Worm (Caenorhabditis elegans) whole organism, late embryonic: Measurements from ENCODE around the gene bath-33.

Experiments used
- F13H6.1 ChIP-seq: sonication (generic microtip); optimal IDR thresholded peaks from 2 replicates; lab custom pipeline; 2016; ENCODE audit warnings: missing genetic modification characterization, missing compliant biosample characterization
- T23F11.4 ChIP-seq: fragments of 200-800 bp; sonication (Bioruptor generic); optimal IDR thresholded peaks from 2 replicates; lab custom pipeline; 2018; ENCODE audit warnings: mild to moderate bottlenecking, missing genetic modification characterization, missing compliant biosample characterization
- ama-1 ChIP-seq: fragments of 150-350 bp; optimal IDR thresholded peaks from 2 replicates; lab custom pipeline; 2014
- ceh-2 ChIP-seq: sonication (generic microtip); optimal IDR thresholded peaks from 2 replicates; lab custom pipeline; 2016; ENCODE audit warnings: missing genotype, missing genetic modification characterization, missing compliant biosample characterization
- dmd-4 ChIP-seq: sonication (generic microtip); optimal IDR thresholded peaks from 2 replicates; lab custom pipeline; 2016; ENCODE audit warnings: borderline replicate concordance, missing genetic modification characterization, missing compliant biosample characterization
- eyg-1 ChIP-seq: sonication (generic microtip); optimal IDR thresholded peaks from 2 replicates; lab custom pipeline; 2016; ENCODE audit warnings: missing genotype, missing genetic modification characterization, missing compliant biosample characterization
- fkh-10 ChIP-seq: fragments of 150-350 bp; optimal IDR thresholded peaks from 2 replicates; lab custom pipeline; 2014; ENCODE audit warnings: missing biosample characterization, missing genetic modification reagents, missing genetic modification characterization
- hlh-15 ChIP-seq: sonication (generic microtip); optimal IDR thresholded peaks from 2 replicates; lab custom pipeline; 2016; ENCODE audit warnings: missing genetic modification characterization, missing compliant biosample characterization
- hlh-30 ChIP-seq: sonication (generic microtip); optimal IDR thresholded peaks from 2 replicates; lab custom pipeline; 2017; ENCODE audit warnings: antibody characterized with exemption, missing genetic modification characterization, missing compliant biosample characterization; ENCODE audit not compliant: insufficient read depth
- nhr-11 ChIP-seq: fragments of 150-350 bp; optimal IDR thresholded peaks from 2 replicates; lab custom pipeline; 2014; ENCODE audit warnings: missing biosample characterization, missing genetic modification characterization
- sox-4 ChIP-seq: sonication (generic microtip); optimal IDR thresholded peaks from 2 replicates; lab custom pipeline; 2017; ENCODE audit warnings: mild to moderate bottlenecking, missing genetic modification characterization, inconsistent platforms, missing compliant biosample characterization
- ttx-3 ChIP-seq: sonication (generic microtip); optimal IDR thresholded peaks from 2 replicates; lab custom pipeline; 2016; ENCODE audit warnings: missing genetic modification reagents, missing genetic modification characterization, missing compliant biosample characterization
- unc-86 ChIP-seq: sonication (generic microtip); optimal IDR thresholded peaks from 2 replicates; lab custom pipeline; 2016; ENCODE audit warnings: missing genetic modification characterization, missing compliant biosample characterization

DNA sequence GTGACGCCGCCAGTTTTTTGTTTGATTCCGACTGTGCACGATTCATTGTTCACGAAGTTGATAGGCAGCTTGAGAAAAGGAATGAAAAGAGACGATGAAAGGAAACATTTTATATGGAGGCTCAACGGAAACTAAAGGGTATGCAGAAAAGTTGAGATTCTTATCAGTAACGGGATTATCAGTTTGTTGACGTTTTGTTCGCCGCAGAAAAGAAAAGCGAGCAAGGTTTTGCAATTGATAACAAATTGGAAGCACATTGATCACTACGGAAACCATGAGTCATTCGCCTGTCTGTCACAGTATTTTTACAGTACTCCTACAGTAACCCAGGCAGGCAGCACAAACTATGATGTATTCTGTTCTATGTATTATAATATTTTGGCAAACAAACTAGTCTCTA lies 30.0 kb upstream of the bath-33 start:
- TF ChIP-seq F13H6.1 (tag; lab: Kevin White, UChicago) (no peak), hlh-15 (no peak), T23F11.4 (no peak), nhr-11 (tag; lab: Kevin White, UChicago) (no peak), dmd-4 (tag; lab: Kevin White, UChicago) (no peak), unc-86 (tag; lab: Kevin White, UChicago) (no peak), sox-4 (tag; lab: Kevin White, UChicago) (no peak), ttx-3 (tag; lab: Kevin White, UChicago) (no peak), hlh-30 (tag; lab: Kevin White, UChicago) (no peak), eyg-1 (tag; lab: Kevin White, UChicago) (no peak), ama-1 (lab: Kevin White, UChicago) (no peak), fkh-10 (GFP tag; lab: Kevin White, UChicago) (no peak), ceh-2 (tag; lab: Kevin White, UChicago) (no peak)
